Fruit fly (Drosophila melanogaster) whole organism, embryonic: ENCODE results near the gene dachs.

Experiments
- ATbp ChIP-seq: fragments of 200-800 bp; sonication (Bioruptor generic); optimal IDR thresholded peaks from 2 replicates; lab custom pipeline; 2017; ENCODE audit warnings: missing biosample characterization, mild to moderate bottlenecking, missing genetic modification characterization, missing genetic modification reagents
- B-H1 ChIP-seq: fragments of 200-800 bp; sonication (Bioruptor generic); IDR thresholded peaks from 3 replicates; pipeline ENCODE4 v1.3.6; 2022; ENCODE audit warnings: missing biosample characterization, missing genetic modification characterization
- B-H2 ChIP-seq: fragments of 200-800 bp; sonication (Bioruptor generic); optimal IDR thresholded peaks from 2 replicates; lab custom pipeline; 2018; ENCODE audit warnings: missing biosample characterization, mild to moderate bottlenecking, missing genetic modification characterization
- Bdp1 ChIP-seq: fragments of 200-800 bp; sonication (Bioruptor generic); optimal IDR thresholded peaks from 3 replicates; lab custom pipeline; 2016; ENCODE audit warnings: missing biosample characterization, missing genetic modification characterization
- CG10267 ChIP-seq: fragments of 200-800 bp; sonication (Bioruptor generic); optimal IDR thresholded peaks from 2 replicates; lab custom pipeline; 2018; ENCODE audit warnings: missing biosample characterization, mild to moderate bottlenecking, missing genetic modification characterization, moderate library complexity
- CG10462 ChIP-seq: fragments of 200-800 bp; sonication (Bioruptor generic); optimal IDR thresholded peaks from 2 replicates; lab custom pipeline; 2016; ENCODE audit warnings: missing biosample characterization, missing genetic modification characterization
- CG12071 ChIP-seq: fragments of 200-800 bp; sonication (Bioruptor generic); optimal IDR thresholded peaks from 3 replicates; lab custom pipeline; 2018; ENCODE audit warnings: missing biosample characterization, mild to moderate bottlenecking, missing genetic modification characterization
- CG13424 ChIP-seq: fragments of 200-800 bp; sonication (Bioruptor generic); optimal IDR thresholded peaks from 2 replicates; lab custom pipeline; 2019; ENCODE audit warnings: missing biosample characterization, mild to moderate bottlenecking, missing genetic modification characterization, moderate library complexity
- CG13894 ChIP-seq: fragments of 200-800 bp; sonication (Bioruptor generic); optimal IDR thresholded peaks from 3 replicates; lab custom pipeline; 2018; ENCODE audit warnings: missing biosample characterization, mild to moderate bottlenecking, missing genetic modification characterization, moderate library complexity
- CG17186 ChIP-seq: fragments of 200-800 bp; sonication (Bioruptor generic); optimal IDR thresholded peaks from 3 replicates; lab custom pipeline; 2017; ENCODE audit warnings: missing biosample characterization, missing genetic modification reagents, missing genetic modification characterization
- CG17829 ChIP-seq: fragments of 200-800 bp; optimal IDR thresholded peaks from 2 replicates; lab custom pipeline; 2019; ENCODE audit warnings: missing biosample characterization, mild to moderate bottlenecking, missing genetic modification characterization, moderate library complexity
- CG17912 ChIP-seq: fragments of 200-800 bp; sonication (Bioruptor generic); optimal IDR thresholded peaks from 2 replicates; lab custom pipeline; 2018; ENCODE audit warnings: missing biosample characterization, mild to moderate bottlenecking, missing genetic modification characterization
- CG18764 ChIP-seq: fragments of 200-800 bp; sonication (Bioruptor generic); optimal IDR thresholded peaks from 3 replicates; lab custom pipeline; 2016; ENCODE audit warnings: missing biosample characterization, missing genetic modification characterization
- CG31224 ChIP-seq: fragments of 200-800 bp; sonication (Bioruptor generic); IDR thresholded peaks from 2 replicates; pipeline ENCODE4 v1.3.6; 2022; ENCODE audit warnings: missing biosample characterization, missing genetic modification characterization
- CG33213 ChIP-seq: fragments of 200-800 bp; sonication (Bioruptor generic); optimal IDR thresholded peaks from 3 replicates; lab custom pipeline; 2016; ENCODE audit warnings: missing biosample characterization, missing genetic modification characterization
- CG34422 ChIP-seq: fragments of 200-800 bp; sonication (Bioruptor generic); IDR thresholded peaks from 3 replicates; pipeline ENCODE4 v1.3.6; 2022; ENCODE audit warnings: missing biosample characterization, missing genetic modification characterization
- CG6254 ChIP-seq: fragments of 200-800 bp; sonication (Bioruptor generic); optimal IDR thresholded peaks from 3 replicates; lab custom pipeline; 2017; ENCODE audit warnings: mild to moderate bottlenecking, missing biosample characterization, missing genetic modification reagents, missing genetic modification characterization
- CG7357 ChIP-seq: fragments of 200-800 bp; sonication (Bioruptor generic); IDR thresholded peaks from 3 replicates; pipeline ENCODE4 v1.3.6; 2022; ENCODE audit warnings: missing biosample characterization, missing genetic modification characterization
- CG8944 ChIP-seq: fragments of 200-800 bp; sonication (Bioruptor generic); optimal IDR thresholded peaks from 3 replicates; lab custom pipeline; 2016; ENCODE audit warnings: missing biosample characterization, missing genetic modification characterization
- CG9437 ChIP-seq: fragments of 200-800 bp; sonication (Bioruptor generic); optimal IDR thresholded peaks from 2 replicates; lab custom pipeline; 2018; ENCODE audit warnings: missing biosample characterization, mild to moderate bottlenecking, missing genetic modification characterization
- Dek ChIP-seq: fragments of 200-800 bp; sonication (Bioruptor generic); optimal IDR thresholded peaks from 3 replicates; lab custom pipeline; 2019; ENCODE audit warnings: missing biosample characterization, mild to moderate bottlenecking, missing genetic modification characterization, moderate library complexity
- H15 ChIP-seq: fragments of 200-800 bp; sonication (Bioruptor generic); IDR thresholded peaks from 3 replicates; pipeline ENCODE4 v1.3.6; 2022; ENCODE audit warnings: missing biosample characterization, missing genetic modification characterization
- HLHmδ ChIP-seq: fragments of 200-800 bp; sonication (Bioruptor generic); optimal IDR thresholded peaks from 2 replicates; lab custom pipeline; 2018; ENCODE audit warnings: missing biosample characterization, mild to moderate bottlenecking, missing genetic modification characterization, moderate library complexity
- Jarid2 ChIP-seq: fragments of 200-800 bp; sonication (Bioruptor generic); optimal IDR thresholded peaks from 3 replicates; lab custom pipeline; 2017; ENCODE audit warnings: mild to moderate bottlenecking, missing biosample characterization, missing genetic modification reagents, missing genetic modification characterization
- Oaz ChIP-seq: fragments of 200-800 bp; sonication (Bioruptor generic); IDR thresholded peaks from 2 replicates; pipeline ENCODE4 v1.3.6; 2022; ENCODE audit warnings: missing biosample characterization, missing genetic modification characterization
- Pdp1 ChIP-seq, 2 experiments: fragments of 200-800 bp; sonication (Bioruptor generic); optimal IDR thresholded peaks; 3 replicates each; lab custom pipeline; 2016; ENCODE audit warnings: missing biosample characterization in 2 of 2, missing genetic modification characterization in 2 of 2, mild to moderate bottlenecking in 1 of 2, moderate library complexity in 1 of 2
- Side ChIP-seq: fragments of 200-800 bp; sonication (Bioruptor generic); optimal IDR thresholded peaks from 2 replicates; lab custom pipeline; 2016; ENCODE audit warnings: missing biosample characterization, missing genetic modification characterization
- Sry-δ ChIP-seq: fragments of 200-800 bp; sonication (Bioruptor generic); optimal IDR thresholded peaks from 2 replicates; lab custom pipeline; 2016; ENCODE audit warnings: missing biosample characterization, missing genetic modification characterization
- Vsx1 ChIP-seq: fragments of 200-800 bp; sonication (Bioruptor generic); optimal IDR thresholded peaks from 2 replicates; lab custom pipeline; 2017; ENCODE audit warnings: missing biosample characterization, mild to moderate bottlenecking, missing genetic modification characterization, missing genetic modification reagents
- ab ChIP-seq: fragments of 200-800 bp; sonication (Bioruptor generic); optimal IDR thresholded peaks from 2 replicates; lab custom pipeline; 2016; ENCODE audit warnings: missing biosample characterization, missing genetic modification characterization
- ap ChIP-seq: fragments of 200-800 bp; sonication (Bioruptor generic); IDR thresholded peaks from 2 replicates; pipeline ENCODE4 v1.3.6; 2022; ENCODE audit warnings: missing biosample characterization, missing genetic modification characterization
- ash1 ChIP-seq: fragments of 200-800 bp; sonication (Bioruptor generic); optimal IDR thresholded peaks from 2 replicates; lab custom pipeline; 2018; ENCODE audit warnings: missing biosample characterization, mild to moderate bottlenecking, missing genetic modification characterization
- az2 ChIP-seq: fragments of 200-800 bp; sonication (Bioruptor generic); optimal IDR thresholded peaks from 3 replicates; lab custom pipeline; 2016; ENCODE audit warnings: missing biosample characterization, missing genetic modification characterization
- bsh ChIP-seq, 2 experiments: fragments of 200-800 bp; sonication (Bioruptor generic); optimal IDR thresholded peaks; 2 replicates each; lab custom pipeline; 2017 to 2018; ENCODE audit warnings: mild to moderate bottlenecking in 2 of 2, missing biosample characterization in 2 of 2, missing genetic modification characterization in 2 of 2, moderate library complexity in 1 of 2
- chm ChIP-seq: fragments of 200-800 bp; sonication (Bioruptor generic); IDR thresholded peaks from 2 replicates; pipeline ENCODE4 v1.3.6; 2022; ENCODE audit warnings: missing biosample characterization, missing genetic modification characterization
- crol ChIP-seq: fragments of 200-800 bp; sonication (Bioruptor generic); IDR thresholded peaks from 2 replicates; pipeline ENCODE4 v1.3.6; 2022; ENCODE audit warnings: missing biosample characterization, missing genetic modification characterization
- dati ChIP-seq: fragments of 200-800 bp; sonication (Bioruptor generic); IDR thresholded peaks from 2 replicates; pipeline ENCODE4 v1.3.6; 2022; ENCODE audit warnings: missing biosample characterization, missing genetic modification characterization
- dmrt99B ChIP-seq: fragments of 200-800 bp; sonication (Bioruptor generic); optimal IDR thresholded peaks from 2 replicates; lab custom pipeline; 2018; ENCODE audit warnings: missing biosample characterization, mild to moderate bottlenecking, missing genetic modification characterization, moderate library complexity
- fd102C ChIP-seq: fragments of 200-800 bp; sonication (Bioruptor generic); optimal IDR thresholded peaks from 2 replicates; lab custom pipeline; 2018; ENCODE audit warnings: missing biosample characterization, mild to moderate bottlenecking, missing genetic modification characterization, moderate library complexity
- fd3F ChIP-seq: fragments of 200-800 bp; sonication (Bioruptor generic); optimal IDR thresholded peaks from 2 replicates; lab custom pipeline; 2018; ENCODE audit warnings: missing biosample characterization, mild to moderate bottlenecking, missing genetic modification characterization, moderate library complexity
- fd64A ChIP-seq: fragments of 200-800 bp; sonication (Bioruptor generic); optimal IDR thresholded peaks from 3 replicates; lab custom pipeline; 2018; ENCODE audit warnings: missing biosample characterization, mild to moderate bottlenecking, missing genetic modification characterization
- ftz-f1 ChIP-seq: fragments of 200-800 bp; sonication (Bioruptor generic); optimal IDR thresholded peaks from 2 replicates; lab custom pipeline; 2016; ENCODE audit warnings: missing biosample characterization, missing genetic modification characterization
- h ChIP-seq: fragments of >200 bp; optimal IDR thresholded peaks from 2 replicates; lab custom pipeline; 2017
- jumu ChIP-seq: fragments of 200-800 bp; sonication (Bioruptor generic); optimal IDR thresholded peaks from 3 replicates; lab custom pipeline; 2016; ENCODE audit warnings: missing biosample characterization, missing genetic modification characterization
- kah ChIP-seq: fragments of 200-800 bp; sonication (Bioruptor generic); optimal IDR thresholded peaks from 2 replicates; lab custom pipeline; 2018; ENCODE audit warnings: missing biosample characterization, mild to moderate bottlenecking, missing genetic modification characterization
- pita ChIP-seq: fragments of 200-800 bp; sonication (Bioruptor generic); optimal IDR thresholded peaks from 2 replicates; lab custom pipeline; 2017; ENCODE audit warnings: missing biosample characterization, mild to moderate bottlenecking, missing genetic modification characterization
- run ChIP-seq: fragments of 200-800 bp; sonication (Bioruptor generic); optimal IDR thresholded peaks from 3 replicates; lab custom pipeline; 2018; ENCODE audit warnings: missing biosample characterization, mild to moderate bottlenecking, missing genetic modification characterization
- scrt ChIP-seq: fragments of 200-800 bp; sonication (Bioruptor generic); optimal IDR thresholded peaks from 2 replicates; lab custom pipeline; 2018; ENCODE audit warnings: missing biosample characterization, mild to moderate bottlenecking, missing genetic modification characterization, moderate library complexity
- sima ChIP-seq: fragments of 200-800 bp; sonication (Bioruptor generic); optimal IDR thresholded peaks from 2 replicates; lab custom pipeline; 2016; ENCODE audit warnings: missing biosample characterization, missing genetic modification characterization
- stwl ChIP-seq: fragments of 200-800 bp; sonication (Bioruptor generic); optimal IDR thresholded peaks from 3 replicates; lab custom pipeline; 2018; ENCODE audit warnings: missing biosample characterization, mild to moderate bottlenecking, missing genetic modification characterization, moderate library complexity
- sug ChIP-seq: fragments of 200-800 bp; optimal IDR thresholded peaks from 2 replicates; lab custom pipeline; 2019; ENCODE audit warnings: missing biosample characterization, mild to moderate bottlenecking, missing genetic modification characterization, moderate library complexity
- wdn ChIP-seq: fragments of 200-800 bp; sonication (Bioruptor generic); IDR thresholded peaks from 2 replicates; pipeline ENCODE4 v1.3.6; 2022; ENCODE audit warnings: missing biosample characterization, missing genetic modification characterization

Gene dachs

dm6 chr2L:8517256-8517694 is 50.7 kb downstream of the dachs start, which contains the start of the genes mRpL51 and Uba4 (continued):
- TF ChIP-seq fd3F (GFP tag; lab: Kevin White, UChicago) (no peak), jumu (GFP tag; lab: Kevin White, UChicago) (peak; percentile 18), CG12071 (GFP tag; lab: Kevin White, UChicago) (no peak), CG17186 (GFP tag; lab: Kevin White, UChicago) (peak; percentile 39), chm (GFP tag; lab: Robert Waterston, UW) (no peak), CG13894 (no peak), B-H2 (peak; percentile 39), CG6254 (no peak), az2 (GFP tag; lab: Kevin White, UChicago) (peak; percentile 31), fd102C (GFP tag; lab: Kevin White, UChicago) (no peak), CG8944 (no peak), CG31224 (GFP tag; lab: Robert Waterston, UW) (no peak), bsh (GFP tag; optimal IDR thresholded peaks at IDR 0.05; lab: Kevin White, UChicago) (peak in 1 of 2 experiments; percentile 16), CG34422 (peak; percentile 65; the same call in 1 of the 3 replicates), Vsx1 (GFP tag; lab: Kevin White, UChicago) (peak; percentile 100), CG10267 (peak; percentile 97), Pdp1 (GFP tag; optimal IDR thresholded peaks at IDR 0.05; lab: Kevin White, UChicago) (peak; percentile 37 to 89), Bdp1 (no peak), Sry-δ (peak; percentile 74), ftz-f1 (GFP tag; lab: Kevin White, UChicago) (no peak), ap (GFP tag; lab: Robert Waterston, UW) (no peak), H15 (GFP tag; lab: Robert Waterston, UW) (no peak), pita (GFP tag; lab: Kevin White, UChicago) (no peak), wdn (GFP tag; lab: Robert Waterston, UW) (no peak), CG13424 (peak; percentile 35), CG17829 (tag; lab: Kevin White, UChicago) (peak; percentile 38), ash1 (no peak), CG18764 (peak; percentile 32), Jarid2 (GFP tag; lab: Kevin White, UChicago) (no peak), ab (no peak), CG9437 (GFP tag; lab: Kevin White, UChicago) (no peak), CG10462 (GFP tag; lab: Kevin White, UChicago) (no peak), ATbp (GFP tag; lab: Kevin White, UChicago) (no peak), dati (no peak), B-H1 (GFP tag; lab: Robert Waterston, UW) (no peak), CG33213 (GFP tag; lab: Kevin White, UChicago) (peak; percentile 28), dmrt99B (no peak), CG17912 (GFP tag; lab: Kevin White, UChicago) (no peak), HLHmδ (GFP tag; lab: Kevin White, UChicago) (no peak), fd64A (GFP tag; lab: Kevin White, UChicago) (no peak), CG7357 (GFP tag; lab: Robert Waterston, UW) (no peak), sug (peak; percentile 31), stwl (tag; lab: Kevin White, UChicago) (peak; percentile 86), sima (no peak), Dek (tag; lab: Kevin White, UChicago) (no peak), Side (GFP tag; lab: Kevin White, UChicago) (peak; percentile 34), scrt (GFP tag; lab: Kevin White, UChicago) (no peak), run (no peak), Oaz (GFP tag; lab: Robert Waterston, UW) (no peak), crol (no peak), h (no peak), kah (GFP tag; lab: Kevin White, UChicago) (no peak)
